Fruit fly (Drosophila melanogaster) whole organism, pupa: ENCODE measurements around the gene dnc.

ENCODE experiments used
- CG10348 ChIP-seq: fragments of 200-800 bp; sonication (Bioruptor generic); IDR thresholded peaks from 2 replicates; pipeline ENCODE4 v1.3.6; 2022; ENCODE audit warnings: missing biosample characterization, missing genetic modification characterization
- CG32121 ChIP-seq: fragments of 200-800 bp; sonication (Bioruptor generic); IDR thresholded peaks from 2 replicates; pipeline ENCODE4 v1.3.6; 2022; ENCODE audit warnings: missing biosample characterization, missing genetic modification characterization
- CG34367 ChIP-seq: fragments of 200-800 bp; sonication (Bioruptor generic); optimal IDR thresholded peaks from 2 replicates; lab custom pipeline; 2018; ENCODE audit warnings: missing biosample characterization, mild to moderate bottlenecking, missing genetic modification characterization
- EcR ChIP-seq: fragments of 200-800 bp; sonication (Bioruptor generic); optimal IDR thresholded peaks from 3 replicates; lab custom pipeline; 2019; ENCODE audit warnings: missing biosample characterization, missing genetic modification characterization, mild to moderate bottlenecking, moderate library complexity, missing genetic modification reagents
- Pif1B ChIP-seq: fragments of 200-800 bp; sonication (Bioruptor generic); optimal IDR thresholded peaks from 3 replicates; lab custom pipeline; 2016; ENCODE audit warnings: missing biosample characterization, missing genetic modification characterization
- Snoo ChIP-seq: fragments of 200-800 bp; sonication (Bioruptor generic); optimal IDR thresholded peaks from 3 replicates; lab custom pipeline; 2017; ENCODE audit warnings: missing biosample characterization, mild to moderate bottlenecking, missing genetic modification characterization, inconsistent platforms
- fd96Ca ChIP-seq: fragments of 200-800 bp; sonication (Bioruptor generic); IDR thresholded peaks from 3 replicates; pipeline ENCODE4 v1.3.6; 2022; ENCODE audit warnings: missing biosample characterization, missing genetic modification characterization
- gl ChIP-seq: fragments of 200-800 bp; sonication (Bioruptor generic); optimal IDR thresholded peaks from 2 replicates; lab custom pipeline; 2018; ENCODE audit warnings: missing biosample characterization, mild to moderate bottlenecking, missing genetic modification characterization

DNA sequence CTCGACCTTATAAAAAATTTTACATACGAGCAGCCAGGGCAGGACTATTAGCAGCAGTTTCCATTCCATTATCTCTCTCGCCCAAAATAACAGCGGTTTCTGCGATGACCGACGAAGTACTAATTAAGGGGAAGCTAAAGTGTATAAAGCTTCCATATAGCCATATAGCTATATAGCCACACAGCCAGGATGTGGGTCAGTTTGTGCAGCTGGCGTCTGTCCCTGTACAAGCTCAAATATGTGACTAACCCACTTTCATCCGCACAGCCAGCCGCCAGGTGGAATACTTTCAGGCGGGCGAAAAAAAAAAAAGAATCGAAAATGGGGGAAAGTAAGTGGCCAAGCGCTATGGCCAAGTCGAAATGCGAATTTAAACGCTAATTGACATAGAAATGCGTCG lies 67.9 kb downstream of the dnc start, which contains the start of gene ng4:
- no peak for TF ChIP-seq CG34367 (tag; lab: Kevin White, UChicago)
- TF ChIP-seq CG32121 (GFP tag; lab: Robert Waterston, UW): no peak
- no peak for TF ChIP-seq fd96Ca
- no peak for TF ChIP-seq CG10348 (GFP tag; lab: Robert Waterston, UW)
- TF ChIP-seq gl (tag; lab: Kevin White, UChicago): no peak
- TF ChIP-seq Pif1B (GFP tag; lab: Kevin White, UChicago): no peak
- no peak for TF ChIP-seq EcR (GFP tag; lab: Kevin White, UChicago)
- TF ChIP-seq Snoo (tag; lab: Kevin White, UChicago): no peak
